Worm (Caenorhabditis elegans): ENCODE results near the gene cnnm-3.

DNA sequence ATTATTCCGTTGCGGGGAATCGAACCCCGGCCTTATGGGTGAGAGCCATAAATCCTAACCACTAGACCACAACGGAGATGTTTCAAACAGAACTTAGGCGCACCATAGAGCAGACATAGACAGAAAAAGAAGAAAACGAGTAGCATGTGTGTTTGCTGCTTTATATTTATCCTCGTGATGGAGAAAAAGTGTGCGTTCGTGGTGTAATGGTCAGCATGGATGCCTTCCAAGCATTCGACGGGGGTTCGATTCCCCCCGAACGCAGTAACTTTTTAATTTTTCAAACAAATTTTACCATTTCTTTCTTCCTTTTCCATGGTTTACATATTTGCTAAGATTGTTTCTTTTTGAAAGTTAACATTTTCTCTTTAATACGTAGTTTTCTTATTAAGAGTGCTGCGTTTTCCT, 9.7 kb downstream of the cnnm-3 start:
- TF ChIP-seq odd-2 (tag; optimal IDR thresholded peaks at IDR 0.05) (peak; percentile 57), ceh-24 (tag; optimal IDR thresholded peaks at IDR 0.05) (peak; percentile 94), ceh-14 (tag; optimal IDR thresholded peaks at IDR 0.05) (peak; percentile 96), unc-86 (tag; optimal IDR thresholded peaks at IDR 0.05) (peak; percentile 95), fkh-10 (GFP tag; optimal IDR thresholded peaks at IDR 0.05) (peak; percentile 82), pha-2 (tag; optimal IDR thresholded peaks at IDR 0.05) (peak; percentile 92), K02D7.2 (tag; optimal IDR thresholded peaks at IDR 0.05) (peak; percentile 93)

Data from whole organism, late embryonic.